Worm (Caenorhabditis elegans) whole organism, mixed stage, embryonic: Measurements from ENCODE around the gene ZK353.10.
A peak's percentile ranks its signal among the peaks of the same experiment; 100 is the strongest.

Experiments
- M03D4.4 ChIP-seq: sonication (generic microtip); optimal IDR thresholded peaks from 2 replicates; lab custom pipeline; 2017; ENCODE audit warnings: mild to moderate bottlenecking, missing genetic modification characterization, missing compliant biosample characterization
- bed-3 ChIP-seq: fragments of 200-800 bp; sonication (Bioruptor generic); optimal IDR thresholded peaks from 3 replicates; lab custom pipeline; 2018; ENCODE audit warnings: mild to moderate bottlenecking, missing genetic modification characterization, moderate library complexity, missing compliant biosample characterization
- blmp-1 ChIP-seq: fragments of 150-350 bp; optimal IDR thresholded peaks from 2 replicates; lab custom pipeline; 2014; ENCODE audit warnings: missing biosample characterization, missing genetic modification characterization
- ceh-39 ChIP-seq: fragments of 150-350 bp; optimal IDR thresholded peaks from 2 replicates; lab custom pipeline; 2014; ENCODE audit warnings: missing biosample characterization, missing genetic modification characterization
- ceh-43 ChIP-seq: fragments of 200-800 bp; sonication (Bioruptor generic); optimal IDR thresholded peaks from 2 replicates; lab custom pipeline; 2018; ENCODE audit warnings: mild to moderate bottlenecking, missing genetic modification characterization, moderate library complexity, missing compliant biosample characterization
- ceh-83 ChIP-seq: fragments of 200-800 bp; sonication (Bioruptor generic); optimal IDR thresholded peaks from 2 replicates; lab custom pipeline; 2018; ENCODE audit warnings: mild to moderate bottlenecking, missing genetic modification characterization, missing compliant biosample characterization
- ces-1 ChIP-seq: fragments of 150-350 bp; optimal IDR thresholded peaks from 2 replicates; lab custom pipeline; 2014; ENCODE audit warnings: missing biosample characterization, missing genetic modification reagents, missing genetic modification characterization
- cnd-1 ChIP-seq: fragments of 200-800 bp; sonication (Bioruptor generic); optimal IDR thresholded peaks from 2 replicates; lab custom pipeline; 2018; ENCODE audit warnings: mild to moderate bottlenecking, missing genetic modification characterization, missing compliant biosample characterization
- drap-1 ChIP-seq: fragments of 200-800 bp; sonication (Bioruptor generic); optimal IDR thresholded peaks from 3 replicates; lab custom pipeline; 2018; ENCODE audit warnings: mild to moderate bottlenecking, missing genetic modification characterization, missing compliant biosample characterization
- elt-1 ChIP-seq: sonication (generic microtip); optimal IDR thresholded peaks from 2 replicates; lab custom pipeline; 2017; ENCODE audit warnings: missing genetic modification characterization, mild to moderate bottlenecking, missing compliant biosample characterization, antibody characterized with exemption, moderate library complexity, borderline replicate concordance; ENCODE audit not compliant: insufficient read depth
- elt-3 ChIP-seq: fragments of 150-350 bp; optimal IDR thresholded peaks from 2 replicates; lab custom pipeline; 2014; ENCODE audit warnings: missing biosample characterization, missing genetic modification characterization
- flh-1 ChIP-seq: fragments of 200-800 bp; sonication (Bioruptor generic); optimal IDR thresholded peaks from 2 replicates; lab custom pipeline; 2018; ENCODE audit warnings: mild to moderate bottlenecking, missing genetic modification characterization, moderate library complexity, missing compliant biosample characterization
- ham-2 ChIP-seq: fragments of 200-800 bp; sonication (Bioruptor generic); optimal IDR thresholded peaks from 2 replicates; lab custom pipeline; 2018; ENCODE audit warnings: mild to moderate bottlenecking, missing genetic modification characterization, missing compliant biosample characterization
- hlh-1 ChIP-seq: fragments of 150-350 bp; optimal IDR thresholded peaks from 2 replicates; lab custom pipeline; 2014; ENCODE audit warnings: missing biosample characterization, missing genetic modification reagents, missing genetic modification characterization
- lin-13 ChIP-seq: fragments of 150-350 bp; optimal IDR thresholded peaks from 2 replicates; lab custom pipeline; 2014; ENCODE audit warnings: missing biosample characterization, missing genetic modification characterization
- lin-32 ChIP-seq: fragments of 200-800 bp; sonication (Bioruptor generic); optimal IDR thresholded peaks from 2 replicates; lab custom pipeline; 2018; ENCODE audit warnings: mild to moderate bottlenecking, missing genetic modification characterization, missing compliant biosample characterization
- lsy-2 ChIP-seq: fragments of 150-350 bp; optimal IDR thresholded peaks from 2 replicates; lab custom pipeline; 2014; ENCODE audit warnings: missing biosample characterization, missing genetic modification characterization
- mab-5 ChIP-seq: fragments of 150-350 bp; optimal IDR thresholded peaks from 2 replicates; lab custom pipeline; 2014; ENCODE audit warnings: missing biosample characterization, missing genetic modification characterization
- mep-1 ChIP-seq: fragments of 150-350 bp; optimal IDR thresholded peaks from 2 replicates; lab custom pipeline; 2017; ENCODE audit warnings: missing biosample characterization, missing genetic modification reagents, missing genetic modification characterization, inconsistent platforms
- mls-2 ChIP-seq: sonication (generic microtip); optimal IDR thresholded peaks from 2 replicates; lab custom pipeline; 2016; ENCODE audit warnings: mild to moderate bottlenecking, missing genetic modification characterization, moderate library complexity, missing compliant biosample characterization
- nhr-12 ChIP-seq: fragments of 150-350 bp; optimal IDR thresholded peaks from 2 replicates; lab custom pipeline; 2014; ENCODE audit warnings: missing biosample characterization, missing genetic modification characterization
- nhr-2 ChIP-seq: fragments of 150-350 bp; optimal IDR thresholded peaks from 2 replicates; lab custom pipeline; 2014; ENCODE audit warnings: missing biosample characterization, missing genetic modification characterization
- nhr-237 ChIP-seq: fragments of 150-350 bp; optimal IDR thresholded peaks from 2 replicates; lab custom pipeline; 2014; ENCODE audit warnings: missing biosample characterization, missing genetic modification characterization
- nhr-28 ChIP-seq: fragments of 150-350 bp; optimal IDR thresholded peaks from 2 replicates; lab custom pipeline; 2014; ENCODE audit warnings: missing biosample characterization, missing genetic modification characterization
- nhr-76 ChIP-seq: sonication (generic microtip); optimal IDR thresholded peaks from 2 replicates; lab custom pipeline; 2017; ENCODE audit warnings: missing biosample characterization, missing genetic modification characterization
- pha-4 ChIP-seq: fragments of 150-350 bp; optimal IDR thresholded peaks from 2 replicates; lab custom pipeline; 2018; ENCODE audit warnings: missing biosample characterization, missing genetic modification reagents, missing genetic modification characterization
- sem-2 ChIP-seq: fragments of 200-800 bp; sonication (Bioruptor generic); optimal IDR thresholded peaks from 2 replicates; lab custom pipeline; 2018; ENCODE audit warnings: mild to moderate bottlenecking, missing genetic modification characterization, missing compliant biosample characterization
- snpc-4 ChIP-seq: fragments of 150-350 bp; optimal IDR thresholded peaks from 2 replicates; lab custom pipeline; 2014; ENCODE audit warnings: missing biosample characterization, missing genetic modification characterization
- sptf-1 ChIP-seq: sonication (generic microtip); optimal IDR thresholded peaks from 2 replicates; lab custom pipeline; 2017; ENCODE audit warnings: mild to moderate bottlenecking, missing genetic modification characterization, moderate library complexity, missing compliant biosample characterization
- tbx-8 ChIP-seq: fragments of 200-800 bp; sonication (Bioruptor generic); optimal IDR thresholded peaks from 2 replicates; lab custom pipeline; 2018; ENCODE audit warnings: mild to moderate bottlenecking, missing genetic modification characterization, moderate library complexity, missing compliant biosample characterization
- unc-120 ChIP-seq: sonication (generic microtip); optimal IDR thresholded peaks from 2 replicates; lab custom pipeline; 2017; ENCODE audit warnings: missing genetic modification characterization, missing compliant biosample characterization; ENCODE audit not compliant: poor library complexity, severe bottlenecking
- unc-39 ChIP-seq: fragments of 150-350 bp; optimal IDR thresholded peaks from 2 replicates; lab custom pipeline; 2014; ENCODE audit warnings: missing biosample characterization, missing genetic modification characterization
- unc-62 ChIP-seq: fragments of 150-350 bp; optimal IDR thresholded peaks from 2 replicates; lab custom pipeline; 2014; ENCODE audit warnings: missing biosample characterization, missing genetic modification reagents, missing genetic modification characterization
- zip-8 ChIP-seq: fragments of 150-350 bp; optimal IDR thresholded peaks from 2 replicates; lab custom pipeline; 2014; ENCODE audit warnings: missing biosample characterization, missing genetic modification characterization
- ztf-11 ChIP-seq: fragments of 150-350 bp; optimal IDR thresholded peaks from 2 replicates; lab custom pipeline; 2014; ENCODE audit warnings: missing biosample characterization, missing genetic modification characterization

The ZK353.10 gene

ce11 chrIII:8416871-8417191 lies 22.6 kb upstream of the ZK353.10 start:
- no peak for TF ChIP-seq bed-3 (GFP tag; lab: Kevin White, UChicago)
- peak; percentile 99 for TF ChIP-seq ces-1 (GFP tag; lab: Kevin White, UChicago)
- TF ChIP-seq blmp-1: peak; percentile 37

- no peak for TF ChIP-seq zip-8
- TF ChIP-seq pha-4: no peak
- TF ChIP-seq hlh-1 (tag; lab: Kevin White, UChicago): no peak
- TF ChIP-seq ceh-43: no peak
- no peak for TF ChIP-seq nhr-12 (tag; lab: Kevin White, UChicago)
- no peak for TF ChIP-seq sem-2 (GFP tag; lab: Kevin White, UChicago)
- TF ChIP-seq ztf-11: no peak
- TF ChIP-seq lin-13: no peak
- no peak for TF ChIP-seq M03D4.4 (tag; lab: Kevin White, UChicago)
- no peak for TF ChIP-seq ceh-39 (tag; lab: Kevin White, UChicago)
- no peak for TF ChIP-seq mab-5 (tag; lab: Kevin White, UChicago)
- no peak for TF ChIP-seq lin-32 (GFP tag; lab: Kevin White, UChicago)
- no peak for TF ChIP-seq ceh-83 (GFP tag; lab: Kevin White, UChicago)
- no peak for TF ChIP-seq snpc-4 (tag; lab: Kevin White, UChicago)
- no peak for TF ChIP-seq elt-1 (tag; lab: Kevin White, UChicago)
- TF ChIP-seq mls-2 (tag; lab: Kevin White, UChicago): no peak
- no peak for TF ChIP-seq bed-3 (GFP tag; lab: Kevin White, UChicago)
- no peak for TF ChIP-seq unc-120 (tag; lab: Kevin White, UChicago)
- no peak for TF ChIP-seq ham-2 (GFP tag; lab: Kevin White, UChicago)
- TF ChIP-seq, all 35 proteins: peak for 0
Observed at ce11 chrIII:8413501-8413900, 19.3 kb upstream of the ZK353.10 start.

ce11 chrIII:8411976-8412375 lies 17.8 kb upstream of the ZK353.10 start:
- TF ChIP-seq ceh-43: no peak
- TF ChIP-seq sem-2 (GFP tag; lab: Kevin White, UChicago): no peak
- no peak for TF ChIP-seq cnd-1 (tag; lab: Kevin White, UChicago)
- TF ChIP-seq drap-1 (GFP tag; lab: Kevin White, UChicago): peak; percentile 5
- TF ChIP-seq snpc-4 (tag; lab: Kevin White, UChicago): no peak
- TF ChIP-seq pha-4: no peak
- TF ChIP-seq lin-32 (GFP tag; lab: Kevin White, UChicago): no peak
- TF ChIP-seq tbx-8 (GFP tag; lab: Kevin White, UChicago): no peak
- no peak for TF ChIP-seq nhr-76
- no peak for TF ChIP-seq elt-3
- TF ChIP-seq ceh-83 (GFP tag; lab: Kevin White, UChicago): no peak
- no peak for TF ChIP-seq ceh-39 (tag; lab: Kevin White, UChicago)
- TF ChIP-seq ces-1 (GFP tag; lab: Kevin White, UChicago): peak; percentile 77
- no peak for TF ChIP-seq ztf-11
- no peak for TF ChIP-seq lin-13
- no peak for TF ChIP-seq flh-1 (GFP tag; lab: Kevin White, UChicago)
- no peak for TF ChIP-seq nhr-12 (tag; lab: Kevin White, UChicago)
- no peak for TF ChIP-seq bed-3 (GFP tag; lab: Kevin White, UChicago)
- peak; percentile 62 for TF ChIP-seq mls-2 (tag; lab: Kevin White, UChicago)
- no peak for TF ChIP-seq M03D4.4 (tag; lab: Kevin White, UChicago)
- TF ChIP-seq nhr-2: peak; percentile 30
- no peak for TF ChIP-seq mab-5 (tag; lab: Kevin White, UChicago)
- TF ChIP-seq elt-1 (tag; lab: Kevin White, UChicago): no peak
- TF ChIP-seq lsy-2 (tag; lab: Kevin White, UChicago): peak; percentile 80
- peak; percentile 46 for TF ChIP-seq sptf-1 (tag; lab: Kevin White, UChicago)
- TF ChIP-seq mep-1 (tag; lab: Kevin White, UChicago): peak; percentile 74
- TF ChIP-seq unc-120 (tag; lab: Kevin White, UChicago): peak; percentile 31
- no peak for TF ChIP-seq nhr-28 (tag; lab: Kevin White, UChicago)
- peak; percentile 30 for TF ChIP-seq ham-2 (GFP tag; lab: Kevin White, UChicago)
- TF ChIP-seq hlh-1 (tag; lab: Kevin White, UChicago): peak; percentile 70
- TF ChIP-seq unc-62 (GFP tag; lab: Kevin White, UChicago): peak; percentile 90
- TF ChIP-seq zip-8: no peak
- TF ChIP-seq nhr-237: peak; percentile 47
- TF ChIP-seq unc-39 (tag; lab: Kevin White, UChicago): no peak
- no peak for TF ChIP-seq blmp-1
